Worm (Caenorhabditis elegans) whole organism, L3 larva: Measurements from ENCODE around the gene ncr-2.

Experiments
- eor-1 ChIP-seq, 2 experiments: fragments of 150-350 bp; optimal IDR thresholded peaks; 2 replicates each; lab custom pipeline; 2014 to 2018; ENCODE audit warnings: missing biosample characterization in 2 of 2, missing genetic modification characterization in 2 of 2
- fos-1 ChIP-seq: fragments of 150-350 bp; optimal IDR thresholded peaks from 2 replicates; lab custom pipeline; 2014; ENCODE audit warnings: missing biosample characterization, missing genetic modification characterization
- jun-1 ChIP-seq: fragments of 150-350 bp; optimal IDR thresholded peaks from 2 replicates; lab custom pipeline; 2014; ENCODE audit warnings: missing biosample characterization, missing genetic modification reagents, missing genetic modification characterization
- nfya-1 ChIP-seq: sonication (generic microtip); optimal IDR thresholded peaks from 2 replicates; lab custom pipeline; 2017; ENCODE audit warnings: missing genetic modification characterization, mild to moderate bottlenecking, missing compliant biosample characterization, antibody characterized with exemption, moderate library complexity; ENCODE audit not compliant: insufficient read depth
- nhr-237 ChIP-seq: fragments of 150-350 bp; optimal IDR thresholded peaks from 2 replicates; lab custom pipeline; 2014; ENCODE audit warnings: missing biosample characterization, missing genetic modification characterization
- pha-4 ChIP-seq: fragments of 150-350 bp; optimal IDR thresholded peaks from 2 replicates; lab custom pipeline; 2014; ENCODE audit warnings: missing biosample characterization, missing genetic modification reagents, missing genetic modification characterization
- pqm-1 ChIP-seq: fragments of 150-350 bp; optimal IDR thresholded peaks from 2 replicates; lab custom pipeline; 2017; ENCODE audit warnings: missing biosample characterization, missing genetic modification characterization, inconsistent platforms
- sea-2 ChIP-seq: fragments of 150-350 bp; sonication (generic microtip); optimal IDR thresholded peaks from 4 replicates; lab custom pipeline; 2014; ENCODE audit warnings: missing biosample characterization, missing genetic modification reagents, missing genetic modification characterization
- skn-1 ChIP-seq: fragments of 150-350 bp; optimal IDR thresholded peaks from 2 replicates; lab custom pipeline; 2014; ENCODE audit warnings: missing biosample characterization, missing genetic modification characterization
- snpc-4 ChIP-seq: fragments of 150-350 bp; optimal IDR thresholded peaks from 2 replicates; lab custom pipeline; 2014; ENCODE audit warnings: missing biosample characterization, missing genetic modification characterization
- unc-39 ChIP-seq: sonication (generic microtip); optimal IDR thresholded peaks from 4 replicates; lab custom pipeline; 2017; ENCODE audit warnings: missing biosample characterization, missing genetic modification characterization

- TF ChIP-seq nhr-237 (tag; lab: Kevin White, UChicago) (no peak), snpc-4 (tag; lab: Kevin White, UChicago) (no peak), sea-2 (no peak), nfya-1 (no peak), pqm-1 (tag; lab: Kevin White, UChicago) (no peak), jun-1 (no peak), fos-1 (tag; lab: Kevin White, UChicago) (no peak), eor-1 (tag; optimal IDR thresholded peaks at IDR 0.05; lab: Kevin White, UChicago) (no peak), pha-4 (tag; lab: Kevin White, UChicago) (no peak), unc-39 (tag; lab: Kevin White, UChicago) (no peak), skn-1 (no peak)
Measured at ce11 chrIII:8240948-8241347, 17.2 kb upstream of the ncr-2 start.
